Worm (Caenorhabditis elegans) whole organism, L2 larva: Measurements from ENCODE around the gene C56C10.9.
A peak's percentile ranks its signal among the peaks of the same experiment; 100 is the strongest.

Experiments
- F13H6.1 ChIP-seq: sonication (generic microtip); optimal IDR thresholded peaks from 2 replicates; lab custom pipeline; 2016; ENCODE audit warnings: missing genetic modification characterization, missing compliant biosample characterization
- R02D3.7 ChIP-seq: fragments of 150-350 bp; optimal IDR thresholded peaks from 2 replicates; lab custom pipeline; 2014; ENCODE audit warnings: missing biosample characterization, missing genetic modification characterization
- Y55F3AM.14 ChIP-seq: fragments of 200-800 bp; sonication (Bioruptor generic); optimal IDR thresholded peaks from 2 replicates; lab custom pipeline; 2018; ENCODE audit warnings: mild to moderate bottlenecking, missing genetic modification characterization, missing compliant biosample characterization
- ZK546.5 ChIP-seq: sonication (generic microtip); optimal IDR thresholded peaks from 2 replicates; lab custom pipeline; 2017; ENCODE audit warnings: missing biosample characterization, missing genetic modification characterization
- alr-1 ChIP-seq: fragments of 150-350 bp; optimal IDR thresholded peaks from 2 replicates; lab custom pipeline; 2014; ENCODE audit warnings: missing biosample characterization, missing genetic modification characterization
- aly-2 ChIP-seq: fragments of 150-350 bp; optimal IDR thresholded peaks from 2 replicates; lab custom pipeline; 2014; ENCODE audit warnings: missing biosample characterization, missing genetic modification characterization
- ama-1 ChIP-seq: fragments of 150-350 bp; optimal IDR thresholded peaks from 2 replicates; lab custom pipeline; 2018; ENCODE audit warnings: inconsistent platforms
- blmp-1 ChIP-seq: sonication (generic microtip); optimal IDR thresholded peaks from 2 replicates; lab custom pipeline; 2017; ENCODE audit warnings: missing genetic modification characterization, mild to moderate bottlenecking, missing compliant biosample characterization, antibody characterized with exemption, moderate library complexity; ENCODE audit not compliant: insufficient read depth
- ceh-16 ChIP-seq: fragments of 150-350 bp; optimal IDR thresholded peaks from 2 replicates; lab custom pipeline; 2014; ENCODE audit warnings: missing biosample characterization, missing genetic modification characterization
- crh-2 ChIP-seq: sonication (generic microtip); optimal IDR thresholded peaks from 2 replicates; lab custom pipeline; 2017; ENCODE audit warnings: missing biosample characterization, missing genetic modification characterization
- egl-27 ChIP-seq: sonication (generic microtip); optimal IDR thresholded peaks from 3 replicates; lab custom pipeline; 2017; ENCODE audit warnings: missing biosample characterization, missing genetic modification reagents, missing genetic modification characterization
- elt-3 ChIP-seq: sonication (generic microtip); optimal IDR thresholded peaks from 2 replicates; lab custom pipeline; 2017; ENCODE audit warnings: missing biosample characterization, missing genetic modification characterization
- fos-1 ChIP-seq: fragments of 150-350 bp; optimal IDR thresholded peaks from 2 replicates; lab custom pipeline; 2014; ENCODE audit warnings: missing biosample characterization, missing genetic modification characterization
- lin-11 ChIP-seq: fragments of 150-350 bp; sonication (generic microtip); optimal IDR thresholded peaks from 2 replicates; lab custom pipeline; 2014; ENCODE audit warnings: missing biosample characterization, missing genetic modification characterization, inconsistent platforms, mixed read lengths
- lin-13 ChIP-seq: fragments of 150-350 bp; optimal IDR thresholded peaks from 2 replicates; lab custom pipeline; 2014; ENCODE audit warnings: missing biosample characterization, missing genetic modification reagents, missing genetic modification characterization
- lin-39 ChIP-seq: fragments of 150-350 bp; optimal IDR thresholded peaks from 2 replicates; lab custom pipeline; 2014; ENCODE audit warnings: missing biosample characterization, missing genetic modification reagents, missing genetic modification characterization
- lsy-2 ChIP-seq, 2 experiments: fragments of 150-350 bp in 1 of 2; sonication (generic microtip) in 1 of 2; optimal IDR thresholded peaks; 2 replicates each; lab custom pipeline; 2014 to 2017; ENCODE audit warnings: missing biosample characterization in 2 of 2, missing genetic modification characterization in 2 of 2
- mab-5 ChIP-seq: fragments of 150-350 bp; optimal IDR thresholded peaks from 2 replicates; lab custom pipeline; 2014; ENCODE audit warnings: missing biosample characterization, missing genetic modification characterization
- mbf-1 ChIP-seq: sonication (generic microtip); optimal IDR thresholded peaks from 2 replicates; lab custom pipeline; 2017; ENCODE audit warnings: missing biosample characterization, missing genetic modification characterization
- mdl-1 ChIP-seq, 2 experiments: fragments of 150-350 bp in 1 of 2; sonication (generic microtip) in 1 of 2; optimal IDR thresholded peaks; 2 replicates each; lab custom pipeline; 2017; ENCODE audit warnings: missing biosample characterization in 2 of 2, missing genetic modification characterization in 2 of 2
- nhr-10 ChIP-seq: sonication (generic microtip); optimal IDR thresholded peaks from 2 replicates; lab custom pipeline; 2017; ENCODE audit warnings: missing biosample characterization, missing genetic modification characterization
- nhr-11 ChIP-seq: fragments of 150-350 bp; optimal IDR thresholded peaks from 2 replicates; lab custom pipeline; 2014; ENCODE audit warnings: missing biosample characterization, missing genetic modification characterization
- nhr-12 ChIP-seq: fragments of 150-350 bp; optimal IDR thresholded peaks from 2 replicates; lab custom pipeline; 2014; ENCODE audit warnings: missing biosample characterization, missing genetic modification characterization
- nhr-129 ChIP-seq: fragments of 150-350 bp; optimal IDR thresholded peaks from 2 replicates; lab custom pipeline; 2014; ENCODE audit warnings: missing biosample characterization, missing genetic modification characterization
- nhr-21 ChIP-seq: fragments of 150-350 bp; optimal IDR thresholded peaks from 2 replicates; lab custom pipeline; 2014; ENCODE audit warnings: missing biosample characterization, missing genetic modification characterization
- nhr-23 ChIP-seq: fragments of 150-350 bp; optimal IDR thresholded peaks from 2 replicates; lab custom pipeline; 2014; ENCODE audit warnings: missing biosample characterization, missing genetic modification reagents, missing genetic modification characterization
- nhr-25 ChIP-seq: fragments of 150-350 bp; sonication (generic microtip); optimal IDR thresholded peaks from 3 replicates; lab custom pipeline; 2014; ENCODE audit warnings: missing biosample characterization, missing genetic modification characterization
- nhr-6 ChIP-seq: fragments of 150-350 bp; optimal IDR thresholded peaks from 2 replicates; lab custom pipeline; 2014; ENCODE audit warnings: missing biosample characterization, missing genetic modification characterization
- sma-3 ChIP-seq: sonication (generic microtip); optimal IDR thresholded peaks from 2 replicates; lab custom pipeline; 2016; ENCODE audit warnings: missing genetic modification reagents, missing genetic modification characterization, missing compliant biosample characterization
- sma-9 ChIP-seq, 2 experiments: fragments of 150-350 bp in 1 of 2; sonication (generic microtip) in 1 of 2; optimal IDR thresholded peaks; 2 replicates each; lab custom pipeline; 2014 to 2016; ENCODE audit warnings: missing genetic modification characterization in 2 of 2, mild to moderate bottlenecking in 1 of 2, missing biosample characterization in 1 of 2, missing compliant biosample characterization in 1 of 2, missing genetic modification reagents in 1 of 2, moderate library complexity in 1 of 2
- snpc-4 ChIP-seq: fragments of 150-350 bp; optimal IDR thresholded peaks from 2 replicates; lab custom pipeline; 2014; ENCODE audit warnings: missing biosample characterization, missing genetic modification characterization
- unc-39 ChIP-seq: fragments of 150-350 bp; optimal IDR thresholded peaks from 2 replicates; lab custom pipeline; 2014; ENCODE audit warnings: missing biosample characterization, missing genetic modification characterization
- unc-55 ChIP-seq: fragments of 150-350 bp; sonication (generic microtip); optimal IDR thresholded peaks from 3 replicates; lab custom pipeline; 2014; ENCODE audit warnings: missing biosample characterization, missing genetic modification reagents, missing genetic modification characterization
- unc-62 ChIP-seq: fragments of 150-350 bp; optimal IDR thresholded peaks from 2 replicates; lab custom pipeline; 2014; ENCODE audit warnings: missing biosample characterization, missing genetic modification reagents, missing genetic modification characterization
- zag-1 ChIP-seq: fragments of 150-350 bp; optimal IDR thresholded peaks from 2 replicates; lab custom pipeline; 2014; ENCODE audit warnings: missing biosample characterization, missing genetic modification characterization
- ztf-1 ChIP-seq: fragments of 200-800 bp; sonication (Bioruptor generic); conservative IDR thresholded peaks from 2 replicates; pipeline ENCODE4 v1.3.6; 2022; ENCODE audit warnings: missing genetic modification characterization, missing compliant biosample characterization
- ztf-11 ChIP-seq: sonication (generic microtip); optimal IDR thresholded peaks from 2 replicates; lab custom pipeline; 2017; ENCODE audit warnings: missing biosample characterization, missing genetic modification characterization
- ztf-4 ChIP-seq: fragments of 150-350 bp; optimal IDR thresholded peaks from 2 replicates; lab custom pipeline; 2014; ENCODE audit warnings: missing biosample characterization, missing genetic modification characterization

Gene C56C10.9

ce11 chrII:6588605-6589292 lies 3.4 kb downstream of the C56C10.9 start, which contains the start of gene icd-1 (continued):
- TF ChIP-seq unc-62, result peak; percentile 93
- TF ChIP-seq lin-11 (tag; lab: Kevin White, UChicago), result peak; percentile 74
- TF ChIP-seq nhr-12, result peak; percentile 50
- peak; percentile 76 for TF ChIP-seq ZK546.5
- TF ChIP-seq alr-1 (tag; lab: Kevin White, UChicago), result no peak
- TF ChIP-seq sma-9 (GFP tag; optimal IDR thresholded peaks at IDR 0.05; lab: Kevin White, UChicago), result peak; percentile 96
- no peak for TF ChIP-seq sma-9 (tag; optimal IDR thresholded peaks at IDR 0.05; lab: Kevin White, UChicago)
- peak; percentile 97 for TF ChIP-seq F13H6.1 (tag; lab: Kevin White, UChicago)
- TF ChIP-seq nhr-129 (tag; lab: Kevin White, UChicago), result peak; percentile 96
- peak; percentile 98 for TF ChIP-seq unc-55 (GFP tag; lab: Kevin White, UChicago)
- peak; percentile 74 for TF ChIP-seq snpc-4 (tag; lab: Kevin White, UChicago)
- peak; percentile 81 for TF ChIP-seq blmp-1 (tag; lab: Kevin White, UChicago)
- peak; percentile 83 for TF ChIP-seq ceh-16
- TF ChIP-seq lin-39, result peak; percentile 68
- no peak for TF ChIP-seq unc-39 (tag; lab: Kevin White, UChicago)
- TF ChIP-seq nhr-6 (tag; lab: Kevin White, UChicago), result peak; percentile 98
- TF ChIP-seq, all 48 proteins: peak for 37

ce11 chrII:6587264-6587870 lies 4.8 kb downstream of the C56C10.9 start, which contains the start of gene C56C10.7:
Gene C56C10.7, minus strand, starts transcription at chrII:6587575.
- TF ChIP-seq crh-2 (tag; lab: Kevin White, UChicago), result peak; percentile 51
- TF ChIP-seq ama-1, result peak; percentile 40
- peak; percentile 33 for TF ChIP-seq sma-3 (GFP tag; lab: Kevin White, UChicago)
- peak; percentile 69 for TF ChIP-seq ztf-4
- TF ChIP-seq lsy-2 (tag; optimal IDR thresholded peaks at IDR 0.05; lab: Kevin White, UChicago), result peak; percentile 25 to 50
- no peak for TF ChIP-seq mbf-1 (tag; lab: Kevin White, UChicago)
- TF ChIP-seq nhr-23 (tag; lab: Kevin White, UChicago), result no peak
- peak; percentile 27 for TF ChIP-seq sma-9 (GFP tag; optimal IDR thresholded peaks at IDR 0.05; lab: Kevin White, UChicago)
- TF ChIP-seq sma-9 (tag; optimal IDR thresholded peaks at IDR 0.05; lab: Kevin White, UChicago), result no peak
- TF ChIP-seq alr-1 (tag; lab: Kevin White, UChicago), result no peak

ce11 chrII:6582758-6583157 lies 9.4 kb downstream of the C56C10.9 start, which contains the start of gene C56C10.4:
Gene C56C10.4, plus strand, starts transcription at chrII:6583058.
- TF ChIP-seq nhr-11 (no peak), mab-5 (tag; lab: Kevin White, UChicago) (no peak), mdl-1 (tag; optimal IDR thresholded peaks at IDR 0.05; lab: Kevin White, UChicago) (no peak), nhr-6 (tag; lab: Kevin White, UChicago) (no peak), fos-1 (no peak), Y55F3AM.14 (GFP tag; lab: Kevin White, UChicago) (no peak)

ce11 chrII:6581236-6581635 lies 10.9 kb downstream of the C56C10.9 start, which contains the start of gene C56C10.6:
Gene C56C10.6, minus strand, starts transcription at chrII:6581336.
- TF ChIP-seq crh-2 (tag; lab: Kevin White, UChicago) (no peak), ztf-1 (no peak), egl-27 (no peak), sma-9 (GFP tag; optimal IDR thresholded peaks at IDR 0.05; lab: Kevin White, UChicago) (no peak), sma-9 (tag; optimal IDR thresholded peaks at IDR 0.05; lab: Kevin White, UChicago) (no peak), nhr-129 (tag; lab: Kevin White, UChicago) (no peak), nhr-11 (no peak), ZK546.5 (no peak), fos-1 (no peak), elt-3 (no peak), ztf-11 (tag; lab: Kevin White, UChicago) (no peak), mab-5 (tag; lab: Kevin White, UChicago) (no peak)

ce11 chrII:6578378-6578777 lies 13.8 kb downstream of the C56C10.9 start, which contains the start of gene sra-31:
Gene sra-31, minus strand, starts transcription at chrII:6578478.
- TF ChIP-seq nhr-6 (tag; lab: Kevin White, UChicago), result no peak
- no peak for TF ChIP-seq lin-13 (GFP tag; lab: Kevin White, UChicago)
- TF ChIP-seq sma-9 (GFP tag; optimal IDR thresholded peaks at IDR 0.05; lab: Kevin White, UChicago), result no peak
- TF ChIP-seq sma-9 (tag; optimal IDR thresholded peaks at IDR 0.05; lab: Kevin White, UChicago), result no peak
- no peak for TF ChIP-seq unc-39 (tag; lab: Kevin White, UChicago)
- TF ChIP-seq snpc-4 (tag; lab: Kevin White, UChicago), result no peak
- no peak for TF ChIP-seq ztf-11 (tag; lab: Kevin White, UChicago)
- TF ChIP-seq ztf-1, result no peak
- TF ChIP-seq zag-1 (tag; lab: Kevin White, UChicago), result no peak
- no peak for TF ChIP-seq elt-3
- no peak for TF ChIP-seq nhr-21 (tag; lab: Kevin White, UChicago)
- TF ChIP-seq fos-1, result no peak
- TF ChIP-seq unc-62, result no peak
- TF ChIP-seq R02D3.7 (tag; lab: Kevin White, UChicago), result no peak
- TF ChIP-seq lin-11 (tag; lab: Kevin White, UChicago), result no peak
- TF ChIP-seq nhr-10 (tag; lab: Kevin White, UChicago), result no peak
- no peak for TF ChIP-seq aly-2 (tag; lab: Kevin White, UChicago)
- TF ChIP-seq nhr-25 (tag; lab: Kevin White, UChicago), result no peak
